Fruit fly (Drosophila melanogaster) S2 (cell line): Measurements from ENCODE around the gene Cnep1r2.

Experiments
- CG8478 ChIP-seq: fragments of >200 bp; optimal IDR thresholded peaks from 2 replicates; lab custom pipeline; 2018
- CTCF ChIP-seq, 2 experiments: fragments of >200 bp; optimal IDR thresholded peaks; 2 replicates each; lab custom pipeline; 2018

DNA sequence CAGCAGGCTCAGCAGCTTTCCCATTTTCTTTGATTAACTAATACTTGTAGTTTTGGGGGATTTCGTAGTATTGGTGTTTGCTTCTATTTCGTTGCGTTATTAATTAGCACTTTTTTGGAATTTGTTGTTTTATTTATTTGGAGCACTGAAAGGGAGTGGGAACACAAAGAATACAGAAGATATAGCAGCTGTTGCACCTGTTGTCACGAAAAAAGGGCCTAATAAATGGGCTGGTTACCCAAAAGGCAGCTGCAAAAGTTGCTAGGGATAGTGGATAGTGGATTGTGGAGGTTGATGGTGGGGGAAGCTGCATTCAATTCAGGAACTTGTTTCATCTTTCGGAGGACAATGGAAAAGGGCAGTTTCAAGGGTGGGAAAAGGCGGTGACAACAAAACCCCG lies 21.6 kb downstream of the Cnep1r2 start:
- no peak for TF ChIP-seq CG8478 (lab: Kevin White, UChicago)
- no peak for TF ChIP-seq CTCF (optimal IDR thresholded peaks at IDR 0.05; lab: Kevin White, UChicago)
